Worm (Caenorhabditis elegans): ENCODE results near the gene C03B1.13.

ce11 chrX:6292143-6292542 lies 45.7 kb downstream of the C03B1.13 start:
- TF ChIP-seq pha-4 (GFP tag; IDR thresholded peaks at IDR 0.05) (peak; percentile 97), pha-4 (tag; optimal IDR thresholded peaks at IDR 0.05) (no peak), dmd-8 (GFP tag; IDR thresholded peaks at IDR 0.05) (peak; percentile 99), ama-1 (optimal IDR thresholded peaks at IDR 0.05) (no peak), mep-1 (tag; optimal IDR thresholded peaks at IDR 0.05) (peak; percentile 83), lsy-2 (tag; optimal IDR thresholded peaks at IDR 0.05) (no peak), egl-27 (tag; optimal IDR thresholded peaks at IDR 0.05) (no peak), nhr-25 (tag; optimal IDR thresholded peaks at IDR 0.05; ENCODE audit: borderline replicate concordance, insufficient read depth) (peak; percentile 68), jun-1 (tag; optimal IDR thresholded peaks at IDR 0.05) (no peak), fkh-10 (GFP tag; optimal IDR thresholded peaks at IDR 0.05) (no peak), mxl-3 (GFP tag; optimal IDR thresholded peaks at IDR 0.05) (peak; percentile 65), zag-1 (tag; optimal IDR thresholded peaks at IDR 0.05) (no peak), snpc-4 (tag; optimal IDR thresholded peaks at IDR 0.05) (no peak), unc-39 (tag; optimal IDR thresholded peaks at IDR 0.05) (no peak)
